Worm (Caenorhabditis elegans) whole organism, L2 larva: ENCODE measurements around the gene F13D12.5.
"Not testable (repeated sequence)": the region's sequence is repeated elsewhere in the genome, so short reads cannot be mapped to it uniquely, and the experiment has no call there.

ENCODE experiments used
- C34F6.9 ChIP-seq: fragments of 150-350 bp; optimal IDR thresholded peaks from 2 replicates; lab custom pipeline; 2014; ENCODE audit warnings: missing biosample characterization, missing genetic modification characterization
- F13H6.1 ChIP-seq: sonication (generic microtip); optimal IDR thresholded peaks from 2 replicates; lab custom pipeline; 2016; ENCODE audit warnings: missing genetic modification characterization, missing compliant biosample characterization
- R02D3.7 ChIP-seq: fragments of 150-350 bp; optimal IDR thresholded peaks from 2 replicates; lab custom pipeline; 2014; ENCODE audit warnings: missing biosample characterization, missing genetic modification characterization
- Y55F3AM.14 ChIP-seq: fragments of 200-800 bp; sonication (Bioruptor generic); optimal IDR thresholded peaks from 2 replicates; lab custom pipeline; 2018; ENCODE audit warnings: mild to moderate bottlenecking, missing genetic modification characterization, missing compliant biosample characterization
- aly-2 ChIP-seq: fragments of 150-350 bp; optimal IDR thresholded peaks from 2 replicates; lab custom pipeline; 2014; ENCODE audit warnings: missing biosample characterization, missing genetic modification characterization
- ama-1 ChIP-seq: fragments of 150-350 bp; optimal IDR thresholded peaks from 2 replicates; lab custom pipeline; 2018; ENCODE audit warnings: inconsistent platforms
- blmp-1 ChIP-seq: sonication (generic microtip); optimal IDR thresholded peaks from 2 replicates; lab custom pipeline; 2017; ENCODE audit warnings: missing genetic modification characterization, mild to moderate bottlenecking, missing compliant biosample characterization, antibody characterized with exemption, moderate library complexity; ENCODE audit not compliant: insufficient read depth
- ceh-16 ChIP-seq: fragments of 150-350 bp; optimal IDR thresholded peaks from 2 replicates; lab custom pipeline; 2014; ENCODE audit warnings: missing biosample characterization, missing genetic modification characterization
- ceh-82 ChIP-seq: fragments of 150-350 bp; optimal IDR thresholded peaks from 2 replicates; lab custom pipeline; 2014; ENCODE audit warnings: missing biosample characterization, missing genetic modification characterization
- crh-2 ChIP-seq: sonication (generic microtip); optimal IDR thresholded peaks from 2 replicates; lab custom pipeline; 2017; ENCODE audit warnings: missing biosample characterization, missing genetic modification characterization
- dmd-4 ChIP-seq: sonication (generic microtip); optimal IDR thresholded peaks from 2 replicates; lab custom pipeline; 2017; ENCODE audit warnings: missing biosample characterization, missing genetic modification characterization
- egl-27 ChIP-seq: sonication (generic microtip); optimal IDR thresholded peaks from 3 replicates; lab custom pipeline; 2017; ENCODE audit warnings: missing biosample characterization, missing genetic modification reagents, missing genetic modification characterization
- elt-3 ChIP-seq: sonication (generic microtip); optimal IDR thresholded peaks from 2 replicates; lab custom pipeline; 2017; ENCODE audit warnings: missing biosample characterization, missing genetic modification characterization
- fos-1 ChIP-seq: fragments of 150-350 bp; optimal IDR thresholded peaks from 2 replicates; lab custom pipeline; 2014; ENCODE audit warnings: missing biosample characterization, missing genetic modification characterization
- gmeb-1 ChIP-seq: fragments of 150-350 bp; optimal IDR thresholded peaks from 2 replicates; lab custom pipeline; 2014; ENCODE audit warnings: missing biosample characterization, missing genetic modification characterization
- lin-11 ChIP-seq: fragments of 150-350 bp; sonication (generic microtip); optimal IDR thresholded peaks from 2 replicates; lab custom pipeline; 2014; ENCODE audit warnings: missing biosample characterization, missing genetic modification characterization, inconsistent platforms, mixed read lengths
- lin-13 ChIP-seq: fragments of 150-350 bp; optimal IDR thresholded peaks from 2 replicates; lab custom pipeline; 2014; ENCODE audit warnings: missing biosample characterization, missing genetic modification reagents, missing genetic modification characterization
- lsy-2 ChIP-seq, 2 experiments: fragments of 150-350 bp in 1 of 2; sonication (generic microtip) in 1 of 2; optimal IDR thresholded peaks; 2 replicates each; lab custom pipeline; 2014 to 2017; ENCODE audit warnings: missing biosample characterization in 2 of 2, missing genetic modification characterization in 2 of 2
- mab-5 ChIP-seq: fragments of 150-350 bp; optimal IDR thresholded peaks from 2 replicates; lab custom pipeline; 2014; ENCODE audit warnings: missing biosample characterization, missing genetic modification characterization
- mbf-1 ChIP-seq: sonication (generic microtip); optimal IDR thresholded peaks from 2 replicates; lab custom pipeline; 2017; ENCODE audit warnings: missing biosample characterization, missing genetic modification characterization
- mdl-1 ChIP-seq, 2 experiments: fragments of 150-350 bp in 1 of 2; sonication (generic microtip) in 1 of 2; optimal IDR thresholded peaks; 2 replicates each; lab custom pipeline; 2017; ENCODE audit warnings: missing biosample characterization in 2 of 2, missing genetic modification characterization in 2 of 2
- nhr-10 ChIP-seq: sonication (generic microtip); optimal IDR thresholded peaks from 2 replicates; lab custom pipeline; 2017; ENCODE audit warnings: missing biosample characterization, missing genetic modification characterization
- nhr-11 ChIP-seq: fragments of 150-350 bp; optimal IDR thresholded peaks from 2 replicates; lab custom pipeline; 2014; ENCODE audit warnings: missing biosample characterization, missing genetic modification characterization
- nhr-12 ChIP-seq: fragments of 150-350 bp; optimal IDR thresholded peaks from 2 replicates; lab custom pipeline; 2014; ENCODE audit warnings: missing biosample characterization, missing genetic modification characterization
- nhr-129 ChIP-seq: fragments of 150-350 bp; optimal IDR thresholded peaks from 2 replicates; lab custom pipeline; 2014; ENCODE audit warnings: missing biosample characterization, missing genetic modification characterization
- nhr-21 ChIP-seq: fragments of 150-350 bp; optimal IDR thresholded peaks from 2 replicates; lab custom pipeline; 2014; ENCODE audit warnings: missing biosample characterization, missing genetic modification characterization
- nhr-23 ChIP-seq: fragments of 150-350 bp; optimal IDR thresholded peaks from 2 replicates; lab custom pipeline; 2014; ENCODE audit warnings: missing biosample characterization, missing genetic modification reagents, missing genetic modification characterization
- nhr-237 ChIP-seq: fragments of 150-350 bp; optimal IDR thresholded peaks from 2 replicates; lab custom pipeline; 2014; ENCODE audit warnings: missing biosample characterization, missing genetic modification characterization
- nhr-25 ChIP-seq: fragments of 150-350 bp; sonication (generic microtip); optimal IDR thresholded peaks from 3 replicates; lab custom pipeline; 2014; ENCODE audit warnings: missing biosample characterization, missing genetic modification characterization
- nhr-6 ChIP-seq: fragments of 150-350 bp; optimal IDR thresholded peaks from 2 replicates; lab custom pipeline; 2014; ENCODE audit warnings: missing biosample characterization, missing genetic modification characterization
- nhr-77 ChIP-seq: fragments of 150-350 bp; optimal IDR thresholded peaks from 2 replicates; lab custom pipeline; 2014; ENCODE audit warnings: missing biosample characterization, missing genetic modification characterization
- peb-1 ChIP-seq: fragments of 150-350 bp; optimal IDR thresholded peaks from 2 replicates; lab custom pipeline; 2014; ENCODE audit warnings: missing biosample characterization, missing genetic modification characterization
- sem-4 ChIP-seq: fragments of 150-350 bp; optimal IDR thresholded peaks from 2 replicates; lab custom pipeline; 2014; ENCODE audit warnings: missing biosample characterization, missing genetic modification reagents, missing genetic modification characterization
- skn-1 ChIP-seq: sonication (generic microtip); optimal IDR thresholded peaks from 2 replicates; lab custom pipeline; 2017; ENCODE audit warnings: missing biosample characterization, missing genetic modification characterization
- sma-3 ChIP-seq: sonication (generic microtip); optimal IDR thresholded peaks from 2 replicates; lab custom pipeline; 2016; ENCODE audit warnings: missing genetic modification reagents, missing genetic modification characterization, missing compliant biosample characterization
- sma-9 ChIP-seq, 2 experiments: fragments of 150-350 bp in 1 of 2; sonication (generic microtip) in 1 of 2; optimal IDR thresholded peaks; 2 replicates each; lab custom pipeline; 2014 to 2016; ENCODE audit warnings: missing genetic modification characterization in 2 of 2, mild to moderate bottlenecking in 1 of 2, missing biosample characterization in 1 of 2, missing compliant biosample characterization in 1 of 2, missing genetic modification reagents in 1 of 2, moderate library complexity in 1 of 2
- snpc-4 ChIP-seq: fragments of 150-350 bp; optimal IDR thresholded peaks from 2 replicates; lab custom pipeline; 2014; ENCODE audit warnings: missing biosample characterization, missing genetic modification characterization
- unc-39 ChIP-seq: fragments of 150-350 bp; optimal IDR thresholded peaks from 2 replicates; lab custom pipeline; 2014; ENCODE audit warnings: missing biosample characterization, missing genetic modification characterization
- unc-55 ChIP-seq: fragments of 150-350 bp; sonication (generic microtip); optimal IDR thresholded peaks from 3 replicates; lab custom pipeline; 2014; ENCODE audit warnings: missing biosample characterization, missing genetic modification reagents, missing genetic modification characterization
- unc-62 ChIP-seq: fragments of 150-350 bp; optimal IDR thresholded peaks from 2 replicates; lab custom pipeline; 2014; ENCODE audit warnings: missing biosample characterization, missing genetic modification reagents, missing genetic modification characterization
- zag-1 ChIP-seq: fragments of 150-350 bp; optimal IDR thresholded peaks from 2 replicates; lab custom pipeline; 2014; ENCODE audit warnings: missing biosample characterization, missing genetic modification characterization
- ztf-1 ChIP-seq: fragments of 200-800 bp; sonication (Bioruptor generic); conservative IDR thresholded peaks from 2 replicates; pipeline ENCODE4 v1.3.6; 2022; ENCODE audit warnings: missing genetic modification characterization, missing compliant biosample characterization
- ztf-11 ChIP-seq: sonication (generic microtip); optimal IDR thresholded peaks from 2 replicates; lab custom pipeline; 2017; ENCODE audit warnings: missing biosample characterization, missing genetic modification characterization
- ztf-4 ChIP-seq: fragments of 150-350 bp; optimal IDR thresholded peaks from 2 replicates; lab custom pipeline; 2014; ENCODE audit warnings: missing biosample characterization, missing genetic modification characterization

The F13D12.5 gene

ce11 chrII:11753186-11753585, 26.6 kb downstream of the F13D12.5 start:
- no peak for TF ChIP-seq nhr-237 (tag; lab: Kevin White, UChicago)
- TF ChIP-seq unc-55 = no peak
- TF ChIP-seq mbf-1 (tag; lab: Kevin White, UChicago) = no peak
- TF ChIP-seq snpc-4 (tag; lab: Kevin White, UChicago) = peak; percentile 79

ce11 chrII:11756684-11757107, 30.1 kb downstream of the F13D12.5 start:
- TF ChIP-seq R02D3.7 (tag; lab: Kevin White, UChicago) (no peak), ztf-1 (0 out of 2 replicates have a peak, but pooled peaks have one; percentile 31), nhr-11 (no peak), zag-1 (tag; lab: Kevin White, UChicago) (no peak), C34F6.9 (tag; lab: Kevin White, UChicago) (peak; percentile 97), aly-2 (tag; lab: Kevin White, UChicago) (no peak), F13H6.1 (peak; percentile 30), crh-2 (peak; percentile 90), mab-5 (no peak), nhr-237 (tag; lab: Kevin White, UChicago) (no peak), ztf-4 (tag; lab: Kevin White, UChicago) (peak; percentile 98), Y55F3AM.14 (no peak), lin-13 (GFP tag; lab: Kevin White, UChicago) (peak; percentile 81), mbf-1 (tag; lab: Kevin White, UChicago) (no peak), nhr-77 (tag; lab: Kevin White, UChicago) (no peak), blmp-1 (tag; lab: Kevin White, UChicago) (no peak), nhr-21 (no peak), ztf-11 (tag; lab: Kevin White, UChicago) (no peak), dmd-4 (no peak), lsy-2 (tag; optimal IDR thresholded peaks at IDR 0.05; lab: Kevin White, UChicago) (peak in 1 of 2 experiments; percentile 89), nhr-10 (tag; lab: Kevin White, UChicago) (no peak), peb-1 (tag; lab: Kevin White, UChicago) (no peak), lin-11 (tag; lab: Kevin White, UChicago) (peak; percentile 45), nhr-23 (tag; lab: Kevin White, UChicago) (no peak), nhr-12 (tag; lab: Kevin White, UChicago) (peak; percentile 62), sem-4 (tag; lab: Kevin White, UChicago) (peak; percentile 63), gmeb-1 (tag; lab: Kevin White, UChicago) (peak; percentile 15), snpc-4 (tag; lab: Kevin White, UChicago) (peak; percentile 50), elt-3 (no peak), ceh-16 (tag; lab: Kevin White, UChicago) (no peak), sma-9 (GFP tag; optimal IDR thresholded peaks at IDR 0.05; lab: Kevin White, UChicago) (no peak), sma-9 (tag; optimal IDR thresholded peaks at IDR 0.05; lab: Kevin White, UChicago) (no peak), nhr-129 (tag; lab: Kevin White, UChicago) (peak; percentile 57), skn-1 (peak; percentile 56), sma-3 (GFP tag; lab: Kevin White, UChicago) (no peak), ama-1 (peak; percentile 99), mdl-1 (tag; optimal IDR thresholded peaks at IDR 0.05; lab: Kevin White, UChicago) (no peak), unc-39 (no peak), unc-55 (peak; percentile 45), egl-27 (no peak)

- peak; percentile 54 for TF ChIP-seq ztf-11 (tag; lab: Kevin White, UChicago)
- peak; percentile 26 for TF ChIP-seq mab-5
- TF ChIP-seq unc-39 = peak; percentile 71
- TF ChIP-seq ztf-1 = peak; percentile 98
- peak; percentile 50 for TF ChIP-seq lin-11 (tag; lab: Kevin White, UChicago)
- peak; percentile 85 for TF ChIP-seq C34F6.9 (tag; lab: Kevin White, UChicago)
- TF ChIP-seq Y55F3AM.14 = peak; percentile 97
- TF ChIP-seq egl-27 = peak; percentile 88
- TF ChIP-seq R02D3.7 (tag; lab: Kevin White, UChicago) = peak; percentile 21
- peak; percentile 18 for TF ChIP-seq unc-62
- TF ChIP-seq nhr-10 (tag; lab: Kevin White, UChicago) = peak; percentile 86
- peak; percentile 70 for TF ChIP-seq nhr-6
- TF ChIP-seq snpc-4 (tag; lab: Kevin White, UChicago) = peak; percentile 46
- TF ChIP-seq nhr-25 (tag; lab: Kevin White, UChicago) = peak; percentile 87
- TF ChIP-seq nhr-129 (tag; lab: Kevin White, UChicago) = peak; percentile 68
- peak in 1 of 2 experiments; percentile 29 for TF ChIP-seq mdl-1 (tag; optimal IDR thresholded peaks at IDR 0.05; lab: Kevin White, UChicago)
- peak; percentile 91 for TF ChIP-seq crh-2
- TF ChIP-seq lin-13 (GFP tag; lab: Kevin White, UChicago) = peak; percentile 89
- TF ChIP-seq F13H6.1 = peak; percentile 89
- TF ChIP-seq fos-1 (tag; lab: Kevin White, UChicago) = peak; percentile 32
- peak; percentile 84 to 88 for TF ChIP-seq lsy-2 (tag; optimal IDR thresholded peaks at IDR 0.05; lab: Kevin White, UChicago)
- peak; percentile 21 for TF ChIP-seq nhr-21
- TF ChIP-seq sma-3 (GFP tag; lab: Kevin White, UChicago) = peak; percentile 87
- TF ChIP-seq sem-4 (tag; lab: Kevin White, UChicago) = peak; percentile 79
- TF ChIP-seq ztf-4 (tag; lab: Kevin White, UChicago) = peak; percentile 79
- peak; percentile 84 for TF ChIP-seq sma-9 (GFP tag; optimal IDR thresholded peaks at IDR 0.05; lab: Kevin White, UChicago)
- not testable (repeated sequence) for TF ChIP-seq sma-9 (tag; optimal IDR thresholded peaks at IDR 0.05; lab: Kevin White, UChicago)
- peak; percentile 58 for TF ChIP-seq unc-55
- peak; percentile 76 for TF ChIP-seq gmeb-1 (tag; lab: Kevin White, UChicago)
- TF ChIP-seq ceh-82 (tag; lab: Kevin White, UChicago) = peak; percentile 5
Measured at ce11 chrII:11759277-11759676, 32.7 kb downstream of the F13D12.5 start, which contains the start of the genes F44E5.4 and F44E5.5. Gene F44E5.4, minus strand, starts transcription at chrII:11759311. Gene F44E5.5, plus strand, starts transcription at chrII:11759662.
